Fruit fly (Drosophila melanogaster) whole organism, embryonic: Measurements from ENCODE around the gene RhoGAP5A.

ENCODE experiments used
- BtbVII ChIP-seq: fragments of 200-800 bp; sonication (Bioruptor generic); optimal IDR thresholded peaks from 3 replicates; lab custom pipeline; 2017; ENCODE audit warnings: missing biosample characterization, mild to moderate bottlenecking, missing genetic modification characterization
- CG10321 ChIP-seq: fragments of 200-800 bp; sonication (Bioruptor generic); IDR thresholded peaks from 2 replicates; pipeline ENCODE4 v1.3.6; 2022; ENCODE audit warnings: missing biosample characterization, missing genetic modification characterization
- CG11247 ChIP-seq: fragments of 200-800 bp; sonication (Bioruptor generic); IDR thresholded peaks from 2 replicates; pipeline ENCODE4 v1.3.6; 2022; ENCODE audit warnings: missing biosample characterization, missing genetic modification characterization
- CG11456 ChIP-seq: fragments of 200-800 bp; sonication (Bioruptor generic); IDR thresholded peaks from 3 replicates; pipeline ENCODE4 v1.3.6; 2022; ENCODE audit warnings: missing biosample characterization, missing genetic modification characterization
- CG12071 ChIP-seq: fragments of 200-800 bp; sonication (Bioruptor generic); optimal IDR thresholded peaks from 3 replicates; lab custom pipeline; 2018; ENCODE audit warnings: missing biosample characterization, mild to moderate bottlenecking, missing genetic modification characterization
- CG12769 ChIP-seq: fragments of 200-800 bp; sonication (Bioruptor generic); optimal IDR thresholded peaks from 2 replicates; lab custom pipeline; 2019; ENCODE audit warnings: missing biosample characterization, mild to moderate bottlenecking, missing genetic modification characterization, moderate library complexity
- CG12942 ChIP-seq: fragments of 200-800 bp; sonication (Bioruptor generic); optimal IDR thresholded peaks from 3 replicates; lab custom pipeline; 2016; ENCODE audit warnings: missing biosample characterization, missing genetic modification characterization
- CG14860 ChIP-seq: fragments of 200-800 bp; sonication (Bioruptor generic); IDR thresholded peaks from 3 replicates; pipeline ENCODE4 v1.3.6; 2022; ENCODE audit warnings: missing biosample characterization, missing genetic modification characterization; ENCODE audit not compliant: partially characterized antibody
- CG17328 ChIP-seq: fragments of 200-800 bp; sonication (Bioruptor generic); IDR thresholded peaks from 2 replicates; pipeline ENCODE4 v1.3.6; 2022; ENCODE audit warnings: missing biosample characterization, missing genetic modification characterization
- CG17359 ChIP-seq: fragments of 200-800 bp; sonication (Bioruptor generic); optimal IDR thresholded peaks from 3 replicates; lab custom pipeline; 2018; ENCODE audit warnings: missing biosample characterization, mild to moderate bottlenecking, missing genetic modification characterization, moderate library complexity
- CG17361 ChIP-seq: fragments of 200-800 bp; sonication (Bioruptor generic); IDR thresholded peaks from 3 replicates; pipeline ENCODE4 v1.3.6; 2022; ENCODE audit warnings: missing biosample characterization, missing genetic modification characterization
- CG17912 ChIP-seq: fragments of 200-800 bp; sonication (Bioruptor generic); optimal IDR thresholded peaks from 2 replicates; lab custom pipeline; 2018; ENCODE audit warnings: missing biosample characterization, mild to moderate bottlenecking, missing genetic modification characterization
- CG2116 ChIP-seq: fragments of 200-800 bp; sonication (Bioruptor generic); optimal IDR thresholded peaks from 3 replicates; lab custom pipeline; 2018; ENCODE audit warnings: missing biosample characterization, mild to moderate bottlenecking, missing genetic modification characterization
- CG31441 ChIP-seq: fragments of 200-800 bp; sonication (Bioruptor generic); IDR thresholded peaks from 2 replicates; pipeline ENCODE4 v1.3.6; 2022; ENCODE audit warnings: missing biosample characterization, missing genetic modification characterization
- CG34224 ChIP-seq: fragments of 200-800 bp; sonication (Bioruptor generic); IDR thresholded peaks from 3 replicates; pipeline ENCODE4 v1.3.6; 2022; ENCODE audit warnings: missing biosample characterization, missing genetic modification characterization; ENCODE audit not compliant: partially characterized antibody
- CG3995 ChIP-seq: fragments of 200-800 bp; sonication (Bioruptor generic); optimal IDR thresholded peaks from 3 replicates; lab custom pipeline; 2016; ENCODE audit warnings: missing biosample characterization, missing genetic modification characterization
- CG4404 ChIP-seq: fragments of 200-800 bp; sonication (Bioruptor generic); IDR thresholded peaks from 2 replicates; pipeline ENCODE4 v1.3.6; 2022; ENCODE audit warnings: missing biosample characterization, missing genetic modification characterization
- CG4617 ChIP-seq: fragments of 200-800 bp; sonication (Bioruptor generic); optimal IDR thresholded peaks from 3 replicates; lab custom pipeline; 2016; ENCODE audit warnings: missing biosample characterization, missing genetic modification characterization, borderline replicate concordance
- CG6689 ChIP-seq: fragments of 200-800 bp; sonication (Bioruptor generic); IDR thresholded peaks from 2 replicates; pipeline ENCODE4 v1.3.6; 2022; ENCODE audit warnings: missing biosample characterization, missing genetic modification characterization
- CG6765 ChIP-seq: fragments of 200-800 bp; sonication (Bioruptor generic); optimal IDR thresholded peaks from 3 replicates; lab custom pipeline; 2017; ENCODE audit warnings: missing biosample characterization, mild to moderate bottlenecking, missing genetic modification characterization
- CG7786 ChIP-seq: fragments of 200-800 bp; sonication (Bioruptor generic); optimal IDR thresholded peaks from 2 replicates; lab custom pipeline; 2016; ENCODE audit warnings: missing biosample characterization, missing genetic modification characterization
- CG8281 ChIP-seq: fragments of 200-800 bp; sonication (Bioruptor generic); optimal IDR thresholded peaks from 2 replicates; lab custom pipeline; 2018; ENCODE audit warnings: missing biosample characterization, mild to moderate bottlenecking, missing genetic modification characterization, moderate library complexity
- CoRest ChIP-seq: fragments of 200-800 bp; sonication (Bioruptor generic); optimal IDR thresholded peaks from 3 replicates; lab custom pipeline; 2018; ENCODE audit warnings: missing biosample characterization, mild to moderate bottlenecking, missing genetic modification characterization, moderate library complexity
- Eip74EF ChIP-seq, 2 experiments: fragments of 200-800 bp in 1 of 2; fragments of >200 bp in 1 of 2; sonication (Bioruptor generic) in 1 of 2; optimal IDR thresholded peaks; 2 replicates each; lab custom pipeline; 2017 to 2019; ENCODE audit warnings: missing biosample characterization in 2 of 2, missing genetic modification characterization in 2 of 2, mild to moderate bottlenecking in 1 of 2, moderate library complexity in 1 of 2
- GATAe ChIP-seq: fragments of 200-800 bp; sonication (Bioruptor generic); conservative IDR thresholded peaks from 2 replicates; pipeline ENCODE4 v1.3.6; 2022; ENCODE audit warnings: missing biosample characterization, missing genetic modification characterization
- Hsf ChIP-seq: fragments of 200-800 bp; sonication (Bioruptor generic); optimal IDR thresholded peaks from 3 replicates; lab custom pipeline; 2016; ENCODE audit warnings: missing biosample characterization, missing genetic modification characterization
- Lhr ChIP-seq: fragments of 200-800 bp; sonication (Bioruptor generic); optimal IDR thresholded peaks from 3 replicates; lab custom pipeline; 2017; ENCODE audit warnings: mild to moderate bottlenecking, missing biosample characterization, missing genetic modification reagents, missing genetic modification characterization
- Mrtf ChIP-seq: fragments of 200-800 bp; sonication (Bioruptor generic); IDR thresholded peaks from 3 replicates; pipeline ENCODE4 v1.3.6; 2022; ENCODE audit warnings: missing biosample characterization, missing genetic modification characterization
- Nf-YB ChIP-seq: fragments of 200-800 bp; sonication (Bioruptor generic); optimal IDR thresholded peaks from 3 replicates; lab custom pipeline; 2019; ENCODE audit warnings: missing biosample characterization, mild to moderate bottlenecking, missing genetic modification characterization, moderate library complexity
- Opbp ChIP-seq: fragments of 200-800 bp; sonication (Bioruptor generic); IDR thresholded peaks from 3 replicates; pipeline ENCODE4 v1.3.6; 2022; ENCODE audit warnings: missing biosample characterization, missing genetic modification characterization; ENCODE audit not compliant: partially characterized antibody
- Optix ChIP-seq: fragments of 200-800 bp; sonication (Bioruptor generic); IDR thresholded peaks from 3 replicates; pipeline ENCODE4 v1.3.6; 2022; ENCODE audit warnings: missing biosample characterization, missing genetic modification characterization
- Rx ChIP-seq: fragments of 200-800 bp; sonication (Bioruptor generic); IDR thresholded peaks from 2 replicates; pipeline ENCODE4 v1.3.6; 2022; ENCODE audit warnings: missing biosample characterization, missing genetic modification characterization
- Sry-δ ChIP-seq: fragments of 200-800 bp; sonication (Bioruptor generic); optimal IDR thresholded peaks from 2 replicates; lab custom pipeline; 2016; ENCODE audit warnings: missing biosample characterization, missing genetic modification characterization
- Vsx1 ChIP-seq: fragments of 200-800 bp; sonication (Bioruptor generic); optimal IDR thresholded peaks from 2 replicates; lab custom pipeline; 2017; ENCODE audit warnings: missing biosample characterization, mild to moderate bottlenecking, missing genetic modification characterization, missing genetic modification reagents
- Xbp1 ChIP-seq: fragments of 200-800 bp; sonication (Bioruptor generic); optimal IDR thresholded peaks from 3 replicates; lab custom pipeline; 2016; ENCODE audit warnings: missing biosample characterization, mild to moderate bottlenecking, missing genetic modification characterization
- ab ChIP-seq: fragments of 200-800 bp; sonication (Bioruptor generic); optimal IDR thresholded peaks from 2 replicates; lab custom pipeline; 2016; ENCODE audit warnings: missing biosample characterization, missing genetic modification characterization
- ap ChIP-seq: fragments of 200-800 bp; sonication (Bioruptor generic); IDR thresholded peaks from 2 replicates; pipeline ENCODE4 v1.3.6; 2022; ENCODE audit warnings: missing biosample characterization, missing genetic modification characterization
- cas ChIP-seq: fragments of 200-800 bp; sonication (Bioruptor generic); IDR thresholded peaks from 2 replicates; pipeline ENCODE4 v1.3.6; 2022; ENCODE audit warnings: missing biosample characterization, missing genetic modification characterization
- crc ChIP-seq: fragments of 200-800 bp; sonication (Bioruptor generic); optimal IDR thresholded peaks from 2 replicates; lab custom pipeline; 2016; ENCODE audit warnings: missing biosample characterization, missing genetic modification characterization
- danr ChIP-seq: fragments of 200-800 bp; sonication (Bioruptor generic); IDR thresholded peaks from 2 replicates; pipeline ENCODE4 v1.3.6; 2022; ENCODE audit warnings: missing biosample characterization, missing genetic modification characterization
- ham ChIP-seq: fragments of 200-800 bp; sonication (Bioruptor generic); IDR thresholded peaks from 2 replicates; pipeline ENCODE4 v1.3.6; 2022; ENCODE audit warnings: missing biosample characterization, missing genetic modification characterization
- ind ChIP-seq: fragments of 200-800 bp; sonication (Bioruptor generic); optimal IDR thresholded peaks from 3 replicates; lab custom pipeline; 2016; ENCODE audit warnings: missing biosample characterization, missing genetic modification characterization
- luna ChIP-seq: fragments of 200-800 bp; sonication (Bioruptor generic); optimal IDR thresholded peaks from 2 replicates; lab custom pipeline; 2016; ENCODE audit warnings: missing biosample characterization, missing genetic modification characterization
- nerfin-2 ChIP-seq: fragments of 200-800 bp; sonication (Bioruptor generic); IDR thresholded peaks from 2 replicates; pipeline ENCODE4 v1.3.6; 2022; ENCODE audit warnings: missing biosample characterization, missing genetic modification characterization; ENCODE audit not compliant: partially characterized antibody
- onecut ChIP-seq: fragments of 200-800 bp; sonication (Bioruptor generic); IDR thresholded peaks from 2 replicates; pipeline ENCODE4 v1.3.6; 2022; ENCODE audit warnings: missing biosample characterization, missing genetic modification characterization
- seq ChIP-seq: fragments of 200-800 bp; sonication (Bioruptor generic); IDR thresholded peaks from 2 replicates; pipeline ENCODE4 v1.3.6; 2022; ENCODE audit warnings: missing biosample characterization, missing genetic modification characterization
- sima ChIP-seq: fragments of 200-800 bp; sonication (Bioruptor generic); optimal IDR thresholded peaks from 2 replicates; lab custom pipeline; 2016; ENCODE audit warnings: missing biosample characterization, missing genetic modification characterization
- sug ChIP-seq: fragments of 200-800 bp; optimal IDR thresholded peaks from 2 replicates; lab custom pipeline; 2019; ENCODE audit warnings: missing biosample characterization, mild to moderate bottlenecking, missing genetic modification characterization, moderate library complexity
- twi ChIP-seq: fragments of 200-800 bp; optimal IDR thresholded peaks from 2 replicates; lab custom pipeline; 2019; ENCODE audit warnings: missing biosample characterization, mild to moderate bottlenecking, missing genetic modification characterization, moderate library complexity
- vfl ChIP-seq: fragments of 200-800 bp; sonication (Bioruptor generic); optimal IDR thresholded peaks from 2 replicates; lab custom pipeline; 2016; ENCODE audit warnings: missing biosample characterization, missing genetic modification characterization
- wek ChIP-seq: fragments of 200-800 bp; sonication (Bioruptor generic); optimal IDR thresholded peaks from 3 replicates; lab custom pipeline; 2018; ENCODE audit warnings: missing biosample characterization, mild to moderate bottlenecking, missing genetic modification characterization, moderate library complexity

Gene RhoGAP5A

DNA sequence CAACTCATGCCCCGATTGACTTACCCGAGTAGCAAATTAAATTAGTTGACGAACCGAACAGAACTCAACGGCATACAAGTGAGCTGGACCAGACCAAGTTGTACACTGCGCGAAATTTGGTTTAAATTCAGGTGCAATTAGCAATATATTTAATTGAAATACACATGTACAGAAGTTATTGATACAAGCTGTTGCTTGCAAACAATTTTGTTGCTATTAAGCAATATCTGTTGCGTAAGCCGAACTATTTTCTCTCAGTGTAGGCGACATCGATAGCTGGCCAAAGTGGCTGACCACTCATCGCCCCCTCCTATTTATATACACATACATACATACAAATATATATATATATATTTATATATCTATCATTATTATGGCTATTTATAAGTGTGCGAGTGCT lies 14.4 kb downstream of the RhoGAP5A start (continued):
- TF ChIP-seq vfl (GFP tag; lab: Kevin White, UChicago) (no peak), cas (no peak), Vsx1 (peak; percentile 57), CG34224 (GFP tag; lab: Robert Waterston, UW) (no peak), CG31441 (GFP tag; lab: Robert Waterston, UW) (peak; percentile 30; the same call in 1 of the 2 replicates), Xbp1 (GFP tag; lab: Kevin White, UChicago) (peak; percentile 14), CG3995 (no peak), Lhr (GFP tag; lab: Kevin White, UChicago) (no peak), Hsf (peak; percentile 20), nerfin-2 (GFP tag; lab: Robert Waterston, UW) (no peak), CG12769 (no peak), CG8281 (tag; lab: Kevin White, UChicago) (no peak), Nf-YB (peak; percentile 1), ham (GFP tag; lab: Robert Waterston, UW) (no peak), twi (no peak), Opbp (no peak), luna (no peak), Rx (no peak), danr (GFP tag; lab: Robert Waterston, UW) (0 out of 2 replicates have a peak, but pooled peaks have one; percentile 14), ind (GFP tag; lab: Kevin White, UChicago) (peak; percentile 32), CG11456 (GFP tag; lab: Robert Waterston, UW) (peak; percentile 69; the same call in 2 of the 3 replicates), wek (no peak), Optix (GFP tag; lab: Robert Waterston, UW) (no peak; the same call in 2 of the 3 replicates), GATAe (GFP tag; lab: Robert Waterston, UW) (no peak), Eip74EF (GFP tag; optimal IDR thresholded peaks at IDR 0.05; lab: Kevin White, UChicago) (no peak), Mrtf (GFP tag; lab: Robert Waterston, UW) (0 out of 3 replicates have a peak, but pooled peaks have one; percentile 21), CG6765 (GFP tag; lab: Kevin White, UChicago) (no peak), CG4617 (GFP tag; lab: Kevin White, UChicago) (no peak), CG14860 (GFP tag; lab: Robert Waterston, UW) (no peak), CG4404 (GFP tag; lab: Robert Waterston, UW) (peak; percentile 73), onecut (0 out of 2 replicates have a peak, but pooled peaks have one; percentile 16), CG17361 (0 out of 3 replicates have a peak, but pooled peaks have one; percentile 21), CG7786 (GFP tag; lab: Kevin White, UChicago) (peak; percentile 15), Sry-δ (GFP tag; lab: Kevin White, UChicago) (no peak), CG17328 (GFP tag; lab: Robert Waterston, UW) (peak; percentile 56; the same call in 1 of the 2 replicates), CG6689 (GFP tag; lab: Robert Waterston, UW) (peak; percentile 47), CG12942 (no peak), BtbVII (GFP tag; lab: Kevin White, UChicago) (no peak), seq (GFP tag; lab: Robert Waterston, UW) (peak; percentile 49; the same call in 1 of the 2 replicates), CG17359 (tag; lab: Kevin White, UChicago) (peak; percentile 7), CG10321 (GFP tag; lab: Robert Waterston, UW) (no peak), ap (no peak), CoRest (tag; lab: Kevin White, UChicago) (peak; percentile 14), CG11247 (GFP tag; lab: Robert Waterston, UW) (no peak), CG12071 (GFP tag; lab: Kevin White, UChicago) (no peak), crc (no peak), ab (GFP tag; lab: Kevin White, UChicago) (no peak), sug (tag; lab: Kevin White, UChicago) (no peak), sima (GFP tag; lab: Kevin White, UChicago) (no peak), CG17912 (GFP tag; lab: Kevin White, UChicago) (no peak), CG2116 (GFP tag; lab: Kevin White, UChicago) (no peak)
